Fruit fly (Drosophila melanogaster): ENCODE data around the gene temp.

- TF ChIP-seq Sin3A (optimal IDR thresholded peaks at IDR 0.05) (no peak), ttk (optimal IDR thresholded peaks at IDR 0.05) (no peak), insv (optimal IDR thresholded peaks at IDR 0.05) (no peak)
Measured at dm6 chrX:2296230-2297044, 34.1 kb upstream of the temp start.

All from Kc167 (cell line).